Fruit fly (Drosophila melanogaster): ENCODE results near the gene CG4553.

- TF ChIP-seq Hr96 (GFP tag; optimal IDR thresholded peaks at IDR 0.05) (no peak), ovo (GFP tag; optimal IDR thresholded peaks at IDR 0.05) (no peak), CG7101 (tag; optimal IDR thresholded peaks at IDR 0.05) (no peak), cnc (optimal IDR thresholded peaks at IDR 0.05) (no peak), Mnt (GFP tag; optimal IDR thresholded peaks at IDR 0.05) (no peak), CG12768 (GFP tag; optimal IDR thresholded peaks at IDR 0.05) (no peak), CG11617 (GFP tag; optimal IDR thresholded peaks at IDR 0.05) (no peak), tj (GFP tag; optimal IDR thresholded peaks at IDR 0.05) (no peak), bab1 (GFP tag; optimal IDR thresholded peaks at IDR 0.05) (no peak), CG5204 (GFP tag; optimal IDR thresholded peaks at IDR 0.05) (no peak), CG1620 (GFP tag; optimal IDR thresholded peaks at IDR 0.05) (no peak), kay (GFP tag; ENCODE audit: borderline replicate concordance) (no peak), CG14711 (tag; optimal IDR thresholded peaks at IDR 0.05) (no peak)
Measured at dm6 chr3R:25517521-25517920, 40.8 kb upstream of the CG4553 start.
